Worm (Caenorhabditis elegans) whole organism, L1 larva: ENCODE measurements around the gene sip-1.

Source experiments
- C04F5.9 ChIP-seq: sonication (generic microtip); optimal IDR thresholded peaks from 2 replicates; lab custom pipeline; 2016; ENCODE audit warnings: missing genetic modification characterization, missing compliant biosample characterization
- C34B4.2 ChIP-seq: sonication (generic microtip); optimal IDR thresholded peaks from 2 replicates; lab custom pipeline; 2017; ENCODE audit warnings: mild to moderate bottlenecking, missing genetic modification characterization, missing compliant biosample characterization
- F16B12.6 ChIP-seq: fragments of 150-350 bp; optimal IDR thresholded peaks from 2 replicates; lab custom pipeline; 2014; ENCODE audit warnings: missing biosample characterization, missing genetic modification characterization
- Y116A8C.19 ChIP-seq: sonication (generic microtip); optimal IDR thresholded peaks from 2 replicates; lab custom pipeline; 2016; ENCODE audit warnings: missing compliant biosample characterization, missing genetic modification characterization, borderline replicate concordance
- aha-1 ChIP-seq: fragments of 150-350 bp; optimal IDR thresholded peaks from 2 replicates; lab custom pipeline; 2014; ENCODE audit warnings: missing biosample characterization, missing genetic modification characterization
- ceh-63 ChIP-seq: fragments of 200-800 bp; sonication (Bioruptor generic); optimal IDR thresholded peaks from 2 replicates; lab custom pipeline; 2018; ENCODE audit warnings: mild to moderate bottlenecking, missing genetic modification characterization, missing compliant biosample characterization
- ces-1 ChIP-seq: fragments of 150-350 bp; optimal IDR thresholded peaks from 2 replicates; lab custom pipeline; 2014; ENCODE audit warnings: missing biosample characterization, missing genetic modification reagents, missing genetic modification characterization
- dpl-1 ChIP-seq, 3 experiments: fragments of 150-350 bp in 2 of 3; sonication (generic microtip) in 1 of 3; optimal IDR thresholded peaks; 2 replicates each; lab custom pipeline; 2014 to 2017; ENCODE audit warnings: missing biosample characterization in 3 of 3, missing genetic modification characterization in 3 of 3, missing genetic modification reagents in 3 of 3
- dsc-1 ChIP-seq: sonication (generic microtip); optimal IDR thresholded peaks from 2 replicates; lab custom pipeline; 2016; ENCODE audit warnings: mild to moderate bottlenecking, missing genetic modification characterization, missing compliant biosample characterization
- egl-13 ChIP-seq: sonication (generic microtip); optimal IDR thresholded peaks from 2 replicates; lab custom pipeline; 2016; ENCODE audit warnings: missing genotype, missing genetic modification reagents, missing genetic modification characterization, missing compliant biosample characterization
- egl-27 ChIP-seq, 2 experiments: fragments of 150-350 bp in 1 of 2; sonication (generic microtip); optimal IDR thresholded peaks; 3 replicates each; lab custom pipeline; 2017 to 2018; ENCODE audit warnings: missing biosample characterization in 2 of 2, missing genetic modification characterization in 2 of 2, missing genetic modification reagents in 2 of 2
- elt-3 ChIP-seq, 6 experiments: fragments of 150-350 bp in 1 of 6; sonication (generic microtip); optimal IDR thresholded peaks; 2 replicates each; lab custom pipeline; 2017 to 2018; ENCODE audit warnings: missing biosample characterization in 6 of 6, missing genetic modification characterization in 6 of 6, inconsistent platforms in 1 of 6
- fkh-10 ChIP-seq: sonication (generic microtip); optimal IDR thresholded peaks from 2 replicates; lab custom pipeline; 2017; ENCODE audit warnings: missing biosample characterization, missing genetic modification reagents, missing genetic modification characterization
- fkh-4 ChIP-seq: sonication (generic microtip); optimal IDR thresholded peaks from 2 replicates; lab custom pipeline; 2016; ENCODE audit warnings: missing compliant biosample characterization, missing genetic modification characterization, borderline replicate concordance
- fkh-8 ChIP-seq: sonication (generic microtip); optimal IDR thresholded peaks from 2 replicates; lab custom pipeline; 2016; ENCODE audit warnings: mild to moderate bottlenecking, missing genetic modification characterization, missing compliant biosample characterization
- fos-1 ChIP-seq: fragments of 150-350 bp; optimal IDR thresholded peaks from 2 replicates; lab custom pipeline; 2014; ENCODE audit warnings: missing biosample characterization, missing genetic modification characterization
- hlh-17 ChIP-seq: fragments of 200-800 bp; sonication (Bioruptor generic); optimal IDR thresholded peaks from 2 replicates; lab custom pipeline; 2018; ENCODE audit warnings: missing genetic modification characterization, mild to moderate bottlenecking, missing compliant biosample characterization, moderate library complexity, borderline replicate concordance
- hpl-2 ChIP-seq: fragments of 150-350 bp; optimal IDR thresholded peaks from 2 replicates; lab custom pipeline; 2014; ENCODE audit warnings: missing biosample characterization, missing genetic modification reagents, missing genetic modification characterization
- irx-1 ChIP-seq: sonication (generic microtip); optimal IDR thresholded peaks from 2 replicates; lab custom pipeline; 2016; ENCODE audit warnings: missing genetic modification characterization, missing compliant biosample characterization
- isw-1 ChIP-seq: fragments of 200-800 bp; sonication (Bioruptor generic); IDR thresholded peaks from 2 replicates; pipeline ENCODE4 v1.3.6; 2022; ENCODE audit warnings: missing genetic modification characterization, missing compliant biosample characterization
- lin-13 ChIP-seq: fragments of 150-350 bp; optimal IDR thresholded peaks from 2 replicates; lab custom pipeline; 2014; ENCODE audit warnings: missing biosample characterization, missing genetic modification reagents, missing genetic modification characterization
- lin-15B ChIP-seq: fragments of 150-350 bp; sonication (generic microtip); optimal IDR thresholded peaks from 3 replicates; lab custom pipeline; 2014; ENCODE audit warnings: missing biosample characterization, missing genetic modification characterization
- lin-35 ChIP-seq, 2 experiments: fragments of 150-350 bp; optimal IDR thresholded peaks; 2 replicates each; lab custom pipeline; 2014; ENCODE audit warnings: missing biosample characterization in 2 of 2, missing genetic modification characterization in 2 of 2, missing genetic modification reagents in 2 of 2
- lsy-2 ChIP-seq, 2 experiments: fragments of 150-350 bp; optimal IDR thresholded peaks; 2 replicates each; lab custom pipeline; 2014; ENCODE audit warnings: missing biosample characterization in 2 of 2, missing genetic modification characterization in 2 of 2
- mab-9 ChIP-seq: fragments of 200-800 bp; sonication (Bioruptor generic); IDR thresholded peaks from 2 replicates; pipeline ENCODE4 v1.3.6; 2022; ENCODE audit warnings: missing genetic modification reagents, missing genetic modification characterization, missing compliant biosample characterization
- mdl-1 ChIP-seq, 2 experiments: fragments of 150-350 bp; optimal IDR thresholded peaks; 2 replicates each; lab custom pipeline; 2014 to 2017; ENCODE audit warnings: missing biosample characterization in 2 of 2, missing genetic modification characterization in 2 of 2, inconsistent platforms in 1 of 2
- mef-2 ChIP-seq: fragments of 150-350 bp; optimal IDR thresholded peaks from 2 replicates; lab custom pipeline; 2014; ENCODE audit warnings: missing biosample characterization, missing genetic modification characterization
- mep-1 ChIP-seq: fragments of 150-350 bp; optimal IDR thresholded peaks from 2 replicates; lab custom pipeline; 2014; ENCODE audit warnings: missing biosample characterization, missing genetic modification characterization
- nhr-11 ChIP-seq: fragments of 150-350 bp; optimal IDR thresholded peaks from 2 replicates; lab custom pipeline; 2014; ENCODE audit warnings: missing biosample characterization, missing genetic modification characterization
- nhr-19 ChIP-seq: fragments of 200-800 bp; sonication (Bioruptor generic); conservative IDR thresholded peaks from 2 replicates; pipeline ENCODE4 v1.3.6; 2022; ENCODE audit warnings: missing genetic modification characterization, missing compliant biosample characterization
- nhr-237 ChIP-seq: fragments of 150-350 bp; optimal IDR thresholded peaks from 2 replicates; lab custom pipeline; 2014; ENCODE audit warnings: missing biosample characterization, missing genetic modification characterization
- nhr-84 ChIP-seq: sonication (generic microtip); optimal IDR thresholded peaks from 2 replicates; lab custom pipeline; 2017; ENCODE audit warnings: missing biosample characterization, missing genetic modification characterization
- nhr-90 ChIP-seq: sonication (generic microtip); optimal IDR thresholded peaks from 2 replicates; lab custom pipeline; 2016; ENCODE audit warnings: mild to moderate bottlenecking, missing genetic modification characterization, missing compliant biosample characterization; ENCODE audit not compliant: poor library complexity
- pag-3 ChIP-seq: sonication (generic microtip); optimal IDR thresholded peaks from 2 replicates; lab custom pipeline; 2017; ENCODE audit warnings: missing genetic modification characterization, mild to moderate bottlenecking, missing compliant biosample characterization, antibody characterized with exemption, borderline replicate concordance; ENCODE audit not compliant: insufficient read depth
- pqm-1 ChIP-seq: sonication (generic microtip); optimal IDR thresholded peaks from 3 replicates; lab custom pipeline; 2017; ENCODE audit warnings: missing biosample characterization, missing genetic modification characterization
- snu-23 ChIP-seq: sonication (generic microtip); optimal IDR thresholded peaks from 2 replicates; lab custom pipeline; 2016; ENCODE audit warnings: missing genetic modification characterization, missing compliant biosample characterization
- sptf-1 ChIP-seq: fragments of 150-350 bp; optimal IDR thresholded peaks from 2 replicates; lab custom pipeline; 2014; ENCODE audit warnings: missing biosample characterization, missing genetic modification characterization
- sup-37 ChIP-seq: fragments of 200-800 bp; sonication (Bioruptor generic); optimal IDR thresholded peaks from 2 replicates; lab custom pipeline; 2018; ENCODE audit warnings: mild to moderate bottlenecking, missing genetic modification characterization, missing compliant biosample characterization
- tlp-1 ChIP-seq: fragments of 150-350 bp; optimal IDR thresholded peaks from 2 replicates; lab custom pipeline; 2014; ENCODE audit warnings: missing biosample characterization, missing genetic modification characterization
- unc-130 ChIP-seq: fragments of 150-350 bp; optimal IDR thresholded peaks from 2 replicates; lab custom pipeline; 2017; ENCODE audit warnings: missing biosample characterization, missing genetic modification characterization, inconsistent platforms
- unc-30 ChIP-seq: sonication (generic microtip); optimal IDR thresholded peaks from 2 replicates; lab custom pipeline; 2017; ENCODE audit warnings: missing biosample characterization, missing genetic modification characterization
- unc-62 ChIP-seq: fragments of 150-350 bp; optimal IDR thresholded peaks from 2 replicates; lab custom pipeline; 2014; ENCODE audit warnings: missing biosample characterization, missing genetic modification reagents, missing genetic modification characterization
- unc-86 ChIP-seq: sonication (generic microtip); optimal IDR thresholded peaks from 2 replicates; lab custom pipeline; 2016; ENCODE audit warnings: missing genetic modification characterization, missing compliant biosample characterization
- unc-98 ChIP-seq: fragments of 200-800 bp; sonication (Bioruptor generic); IDR thresholded peaks from 2 replicates; pipeline ENCODE4 v1.3.6; 2022; ENCODE audit warnings: missing genetic modification characterization, missing compliant biosample characterization
- vab-15 ChIP-seq: sonication (generic microtip); optimal IDR thresholded peaks from 2 replicates; lab custom pipeline; 2017; ENCODE audit warnings: missing genotype, mild to moderate bottlenecking, missing genetic modification characterization, missing compliant biosample characterization
- xbp-1 ChIP-seq: sonication (generic microtip); optimal IDR thresholded peaks from 2 replicates; lab custom pipeline; 2016; ENCODE audit warnings: missing genetic modification characterization, missing compliant biosample characterization
- zag-1 ChIP-seq: fragments of 150-350 bp; optimal IDR thresholded peaks from 2 replicates; lab custom pipeline; 2014; ENCODE audit warnings: missing biosample characterization, missing genetic modification characterization
- ztf-4 ChIP-seq: fragments of 150-350 bp; optimal IDR thresholded peaks from 2 replicates; lab custom pipeline; 2014; ENCODE audit warnings: missing biosample characterization, missing genetic modification characterization

The sip-1 gene

DNA sequence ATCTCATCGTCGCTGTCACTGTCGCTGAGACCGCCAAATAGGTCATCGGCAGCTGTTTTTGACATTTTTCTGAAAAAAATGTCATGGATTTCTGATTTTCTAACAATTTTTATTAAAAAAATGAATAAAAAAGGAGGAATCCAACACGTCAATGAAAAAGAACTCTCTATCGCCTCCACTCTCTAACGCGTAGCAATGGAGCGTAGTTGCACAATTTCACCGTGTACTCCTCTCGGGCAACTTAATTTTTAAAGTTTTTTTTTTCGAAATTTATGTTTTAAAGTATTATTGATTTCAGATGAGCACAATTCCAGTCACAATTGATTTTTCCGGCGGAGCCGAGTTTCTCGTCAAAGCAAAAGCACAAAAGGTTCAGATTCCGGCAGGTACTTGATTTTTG, 1.4 kb downstream of the sip-1 start, which contains the start of the genes taf-11.3 and urm-1 (continued):
- TF ChIP-seq mep-1: peak; percentile 88
- peak; percentile 93 for TF ChIP-seq snu-23 (GFP tag; lab: Kevin White, UChicago)
- TF ChIP-seq unc-62 (GFP tag; lab: Kevin White, UChicago): no peak
- no peak for TF ChIP-seq tlp-1 (tag; lab: Kevin White, UChicago)
- TF ChIP-seq nhr-237: peak; percentile 32
- TF ChIP-seq C04F5.9 (tag; lab: Kevin White, UChicago): peak; percentile 60
- TF ChIP-seq pag-3 (tag; lab: Kevin White, UChicago): no peak
- no peak for TF ChIP-seq fkh-10 (GFP tag; lab: Kevin White, UChicago)
- TF ChIP-seq xbp-1: peak; percentile 90
- TF ChIP-seq egl-13 (tag; lab: Kevin White, UChicago): peak; percentile 60
- no peak for TF ChIP-seq unc-30
- TF ChIP-seq vab-15 (tag; lab: Kevin White, UChicago): no peak
- peak; percentile 76 to 83 (median 80) for TF ChIP-seq dpl-1 (GFP tag; optimal IDR thresholded peaks at IDR 0.05; lab: Kevin White, UChicago)
- no peak for TF ChIP-seq nhr-84 (tag; lab: Kevin White, UChicago)
- no peak for TF ChIP-seq Y116A8C.19 (tag; lab: Kevin White, UChicago)
- no peak for TF ChIP-seq mab-9
- TF ChIP-seq aha-1 (tag; lab: Kevin White, UChicago): no peak
- TF ChIP-seq isw-1 (GFP tag; lab: Robert Waterston, UW): peak; percentile 54
- peak; percentile 88 for TF ChIP-seq lin-15B (tag; lab: Kevin White, UChicago)
- TF ChIP-seq unc-86 (tag; lab: Kevin White, UChicago): peak; percentile 70
- no peak for TF ChIP-seq unc-98 (GFP tag; lab: Robert Waterston, UW)
- peak in 1 of 2 experiments; percentile 17 for TF ChIP-seq mdl-1 (tag; optimal IDR thresholded peaks at IDR 0.05; lab: Kevin White, UChicago)
- TF ChIP-seq ces-1 (GFP tag; lab: Kevin White, UChicago): no peak
- no peak for TF ChIP-seq hlh-17
- TF ChIP-seq lsy-2 (tag; optimal IDR thresholded peaks at IDR 0.05; lab: Kevin White, UChicago): peak; percentile 87 to 89
- peak; percentile 80 for TF ChIP-seq dsc-1 (tag; lab: Kevin White, UChicago)
- TF ChIP-seq pqm-1 (tag; lab: Kevin White, UChicago): no peak
- no peak for TF ChIP-seq ceh-63 (GFP tag; lab: Kevin White, UChicago)
- peak; percentile 84 to 88 for TF ChIP-seq lin-35 (GFP tag; optimal IDR thresholded peaks at IDR 0.05; lab: Kevin White, UChicago)
- TF ChIP-seq hpl-2 (GFP tag; lab: Kevin White, UChicago): no peak
- TF ChIP-seq ztf-4: peak; percentile 15
- peak; percentile 47 for TF ChIP-seq irx-1
- no peak for TF ChIP-seq egl-27 (tag; optimal IDR thresholded peaks at IDR 0.05; lab: Kevin White, UChicago)
- no peak for TF ChIP-seq zag-1 (tag; lab: Kevin White, UChicago)
- TF ChIP-seq fkh-8: peak; percentile 82
- TF ChIP-seq nhr-90 (tag; lab: Kevin White, UChicago): peak; percentile 72
- TF ChIP-seq F16B12.6: peak; percentile 53
- TF ChIP-seq sup-37: no peak

DNA sequence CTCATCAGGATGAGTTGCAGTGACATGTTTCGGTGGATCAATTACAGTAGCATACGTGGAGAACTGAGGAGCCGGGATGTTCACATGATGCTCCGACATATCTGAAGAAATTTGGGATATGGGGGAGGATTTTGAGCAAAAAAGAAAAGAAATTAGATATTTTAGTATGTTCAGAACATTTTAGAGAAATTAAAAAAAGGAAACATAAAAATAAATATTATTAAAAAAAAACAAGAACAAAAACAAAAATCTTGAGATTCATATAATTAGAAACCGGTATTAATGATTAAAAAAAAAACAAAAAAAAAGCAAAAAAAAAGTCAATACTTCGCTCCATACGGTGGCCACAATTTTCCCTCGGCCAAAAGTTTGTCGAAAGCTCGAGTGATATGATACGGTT, 2.8 kb downstream of the sip-1 start, which contains the start of gene rab-33:
Gene rab-33, minus strand, starts transcription at position 101 of the 400 bp plus-strand sequence.
- TF ChIP-seq fos-1 (tag; lab: Kevin White, UChicago) (no peak), fkh-4 (tag; lab: Kevin White, UChicago) (no peak), elt-3 (tag; optimal IDR thresholded peaks at IDR 0.05; lab: Kevin White, UChicago) (no peak), nhr-11 (tag; lab: Kevin White, UChicago) (no peak), lin-13 (GFP tag; lab: Kevin White, UChicago) (no peak), snu-23 (GFP tag; lab: Kevin White, UChicago) (no peak), C34B4.2 (tag; lab: Kevin White, UChicago) (no peak), aha-1 (tag; lab: Kevin White, UChicago) (no peak), unc-130 (no peak), sptf-1 (tag; lab: Kevin White, UChicago) (no peak), nhr-237 (no peak), egl-13 (tag; lab: Kevin White, UChicago) (no peak), lin-15B (tag; lab: Kevin White, UChicago) (no peak), sup-37 (no peak), mef-2 (tag; lab: Kevin White, UChicago) (no peak), vab-15 (tag; lab: Kevin White, UChicago) (no peak), zag-1 (tag; lab: Kevin White, UChicago) (no peak), ceh-63 (GFP tag; lab: Kevin White, UChicago) (no peak), nhr-19 (GFP tag; lab: Robert Waterston, UW) (no peak)
- TF ChIP-seq, all 84 proteins: peak for 0
